Worm (Caenorhabditis elegans) whole organism, young adult: ENCODE measurements around the gene rpl-33.

Experiments
- B0019.2 ChIP-seq: fragments of 200-800 bp; sonication (Bioruptor generic); conservative IDR thresholded peaks from 2 replicates; pipeline ENCODE4 v1.3.6; 2022; ENCODE audit warnings: missing genetic modification reagents, missing genetic modification characterization, missing compliant biosample characterization
- B0261.1 ChIP-seq: sonication (generic microtip); optimal IDR thresholded peaks from 2 replicates; lab custom pipeline; 2016; ENCODE audit warnings: mild to moderate bottlenecking, missing genetic modification characterization, moderate library complexity, missing compliant biosample characterization
- B0336.3 ChIP-seq: fragments of 200-800 bp; sonication (Bioruptor generic); IDR thresholded peaks from 2 replicates; pipeline ENCODE4 v1.3.6; 2022; ENCODE audit warnings: missing genetic modification characterization, missing compliant biosample characterization
- F10E7.11 ChIP-seq: sonication (generic microtip); optimal IDR thresholded peaks from 2 replicates; lab custom pipeline; 2017; ENCODE audit warnings: mild to moderate bottlenecking, missing genetic modification characterization, moderate library complexity, missing compliant biosample characterization
- F57C9.4 ChIP-seq: sonication (generic microtip); optimal IDR thresholded peaks from 2 replicates; lab custom pipeline; 2017; ENCODE audit warnings: mild to moderate bottlenecking, missing genetic modification characterization, missing compliant biosample characterization
- K12H6.12 ChIP-seq: fragments of 200-800 bp; sonication (Bioruptor generic); optimal IDR thresholded peaks from 2 replicates; lab custom pipeline; 2018; ENCODE audit warnings: mild to moderate bottlenecking, missing genetic modification characterization, missing compliant biosample characterization
- T26A5.8 ChIP-seq: sonication (generic microtip); optimal IDR thresholded peaks from 2 replicates; lab custom pipeline; 2016; ENCODE audit warnings: missing genetic modification characterization, missing compliant biosample characterization
- Y53G8AR.9 ChIP-seq: fragments of 200-800 bp; sonication (Bioruptor generic); conservative IDR thresholded peaks from 2 replicates; pipeline ENCODE4 v1.3.6; 2022; ENCODE audit warnings: missing genetic modification reagents, missing genetic modification characterization, missing compliant biosample characterization
- ZK185.1 ChIP-seq: sonication (generic microtip); optimal IDR thresholded peaks from 2 replicates; lab custom pipeline; 2016; ENCODE audit warnings: mild to moderate bottlenecking, missing genetic modification characterization, missing compliant biosample characterization; ENCODE audit not compliant: poor library complexity, severe bottlenecking
- ama-1 ChIP-seq, 3 experiments: fragments of 150-350 bp in 1 of 3; sonication (generic microtip) in 2 of 3; optimal IDR thresholded peaks; 2 replicates each; lab custom pipeline; 2014 to 2018; ENCODE audit warnings: missing biosample characterization in 2 of 3, missing genetic modification characterization in 2 of 3, missing genetic modification reagents in 2 of 3
- aptf-2 ChIP-seq: fragments of 200-800 bp; sonication (Bioruptor generic); conservative IDR thresholded peaks from 2 replicates; pipeline ENCODE4 v1.3.6; 2022; ENCODE audit warnings: missing genetic modification reagents, missing genetic modification characterization, missing compliant biosample characterization
- atf-7 ChIP-seq: sonication (generic microtip); optimal IDR thresholded peaks from 2 replicates; lab custom pipeline; 2017; ENCODE audit warnings: mild to moderate bottlenecking, missing genetic modification characterization, missing compliant biosample characterization
- attf-3 ChIP-seq: fragments of 200-800 bp; sonication (Bioruptor generic); conservative IDR thresholded peaks from 2 replicates; pipeline ENCODE4 v1.3.6; 2022; ENCODE audit warnings: missing genetic modification reagents, missing genetic modification characterization, missing compliant biosample characterization
- ceh-100 ChIP-seq: fragments of 200-800 bp; sonication (Bioruptor generic); IDR thresholded peaks from 2 replicates; pipeline ENCODE4 v1.3.6; 2022; ENCODE audit warnings: missing genetic modification reagents, missing genetic modification characterization, missing compliant biosample characterization
- ceh-27 ChIP-seq: fragments of 200-800 bp; sonication (Bioruptor generic); optimal IDR thresholded peaks from 2 replicates; lab custom pipeline; 2018; ENCODE audit warnings: mild to moderate bottlenecking, missing genetic modification characterization, moderate library complexity, missing compliant biosample characterization
- ceh-58 ChIP-seq: fragments of 200-800 bp; sonication (Bioruptor generic); IDR thresholded peaks from 2 replicates; pipeline ENCODE4 v1.3.6; 2022; ENCODE audit warnings: missing genetic modification characterization, missing compliant biosample characterization
- ceh-79 ChIP-seq: sonication (generic microtip); optimal IDR thresholded peaks from 2 replicates; lab custom pipeline; 2017; ENCODE audit warnings: mild to moderate bottlenecking, missing genetic modification characterization, missing compliant biosample characterization
- dox-1 ChIP-seq: fragments of 200-800 bp; sonication (Bioruptor generic); IDR thresholded peaks from 2 replicates; pipeline ENCODE4 v1.3.6; 2022; ENCODE audit warnings: missing genetic modification reagents, missing genetic modification characterization, missing compliant biosample characterization
- hmg-1.2 ChIP-seq: fragments of 200-800 bp; sonication (Bioruptor generic); IDR thresholded peaks from 2 replicates; pipeline ENCODE4 v1.3.6; 2022; ENCODE audit warnings: missing genetic modification reagents, missing genetic modification characterization, missing compliant biosample characterization
- lin-54 ChIP-seq: fragments of 200-800 bp; sonication (Bioruptor generic); optimal IDR thresholded peaks from 2 replicates; lab custom pipeline; 2018; ENCODE audit warnings: mild to moderate bottlenecking, missing genetic modification characterization, missing compliant biosample characterization
- lir-1 ChIP-seq: fragments of 200-800 bp; sonication (Bioruptor generic); conservative IDR thresholded peaks from 2 replicates; pipeline ENCODE4 v1.3.6; 2022; ENCODE audit warnings: missing genetic modification reagents, missing genetic modification characterization, missing compliant biosample characterization
- lsl-1 ChIP-seq: fragments of 200-800 bp; sonication (Bioruptor generic); optimal IDR thresholded peaks from 2 replicates; lab custom pipeline; 2018; ENCODE audit warnings: mild to moderate bottlenecking, missing genetic modification characterization, moderate library complexity, missing compliant biosample characterization
- lsy-27 ChIP-seq: sonication (generic microtip); optimal IDR thresholded peaks from 2 replicates; lab custom pipeline; 2017; ENCODE audit warnings: missing genetic modification characterization, mild to moderate bottlenecking, missing compliant biosample characterization, antibody characterized with exemption, missing genotype, borderline replicate concordance; ENCODE audit not compliant: insufficient read depth
- madf-10 ChIP-seq: sonication (generic microtip); optimal IDR thresholded peaks from 2 replicates; lab custom pipeline; 2016; ENCODE audit warnings: mild to moderate bottlenecking, missing genetic modification characterization, missing compliant biosample characterization
- mel-28 ChIP-seq: sonication (generic microtip); optimal IDR thresholded peaks from 2 replicates; lab custom pipeline; 2016; ENCODE audit warnings: borderline replicate concordance, mild to moderate bottlenecking, missing genetic modification characterization, missing compliant biosample characterization
- mxl-1 ChIP-seq: sonication (generic microtip); optimal IDR thresholded peaks from 2 replicates; lab custom pipeline; 2016; ENCODE audit warnings: missing genetic modification characterization, missing compliant biosample characterization
- nfya-2 ChIP-seq: fragments of 200-800 bp; sonication (Bioruptor generic); IDR thresholded peaks from 2 replicates; pipeline ENCODE4 v1.3.6; 2022; ENCODE audit warnings: missing genetic modification reagents, missing genetic modification characterization, missing compliant biosample characterization
- nfyb-1 ChIP-seq: fragments of 200-800 bp; sonication (Bioruptor generic); IDR thresholded peaks from 2 replicates; pipeline ENCODE4 v1.3.6; 2022; ENCODE audit warnings: missing genetic modification reagents, missing genetic modification characterization, missing compliant biosample characterization
- nhr-80 ChIP-seq: sonication (generic microtip); optimal IDR thresholded peaks from 2 replicates; lab custom pipeline; 2016; ENCODE audit warnings: missing genetic modification characterization, missing compliant biosample characterization
- sdz-38 ChIP-seq: sonication (generic microtip); optimal IDR thresholded peaks from 2 replicates; lab custom pipeline; 2016; ENCODE audit warnings: missing genotype, missing genetic modification characterization, missing compliant biosample characterization
- snpc-1.3 ChIP-seq: sonication (generic microtip); optimal IDR thresholded peaks from 2 replicates; lab custom pipeline; 2017; ENCODE audit warnings: missing genetic modification characterization, mild to moderate bottlenecking, missing compliant biosample characterization, antibody characterized with exemption, moderate library complexity, missing genotype, missing genetic modification reagents; ENCODE audit not compliant: insufficient read depth
- snpc-4 ChIP-seq, 5 experiments: fragments of 150-350 bp in 1 of 5; sonication (generic microtip) in 4 of 5; optimal IDR thresholded peaks; 2 replicates each; lab custom pipeline; 2014 to 2018; ENCODE audit warnings: missing genetic modification characterization in 5 of 5, missing biosample characterization in 3 of 5, antibody characterized with exemption in 2 of 5, mild to moderate bottlenecking in 2 of 5, missing compliant biosample characterization in 2 of 5, missing genotype in 2 of 5, moderate library complexity in 2 of 5, missing genetic modification reagents in 1 of 5
- tbp1 ChIP-seq: fragments of 200-800 bp; sonication (Bioruptor generic); optimal IDR thresholded peaks from 2 replicates; lab custom pipeline; 2018; ENCODE audit warnings: mild to moderate bottlenecking, missing genetic modification characterization, missing compliant biosample characterization
- unc-130 ChIP-seq: sonication (generic microtip); optimal IDR thresholded peaks from 2 replicates; lab custom pipeline; 2016; ENCODE audit warnings: missing genetic modification reagents, missing genetic modification characterization, missing compliant biosample characterization
- zfh-2 ChIP-seq: fragments of 200-800 bp; sonication (Bioruptor generic); conservative IDR thresholded peaks from 2 replicates; pipeline ENCODE4 v1.3.6; 2022; ENCODE audit warnings: missing genetic modification reagents, missing genetic modification characterization, missing compliant biosample characterization
- zim-3 ChIP-seq: sonication (generic microtip); optimal IDR thresholded peaks from 2 replicates; lab custom pipeline; 2017; ENCODE audit warnings: mild to moderate bottlenecking, missing genetic modification characterization, moderate library complexity, missing compliant biosample characterization
- ztf-18 ChIP-seq: sonication (generic microtip); optimal IDR thresholded peaks from 2 replicates; lab custom pipeline; 2016; ENCODE audit warnings: missing genotype, mild to moderate bottlenecking, missing genetic modification characterization, missing compliant biosample characterization

Gene rpl-33

ce11 chrII:7072590-7073536 is 32.5 kb upstream of the rpl-33 start (continued):
- no peak for TF ChIP-seq atf-7
- TF ChIP-seq ceh-27, result peak; percentile 67
- TF ChIP-seq aptf-2 (GFP tag; lab: Robert Waterston, UW), result no peak
- TF ChIP-seq B0019.2 (GFP tag; lab: Robert Waterston, UW), result no peak
- TF ChIP-seq mel-28 (tag; lab: Kevin White, UChicago), result no peak
- TF ChIP-seq hmg-1.2 (GFP tag; lab: Robert Waterston, UW), result no peak
- TF ChIP-seq ceh-100 (GFP tag; lab: Robert Waterston, UW), result peak; percentile 87
- TF ChIP-seq ZK185.1 (tag; lab: Kevin White, UChicago), result peak; percentile 24
- TF ChIP-seq snpc-1.3 (tag; lab: Kevin White, UChicago), result peak; percentile 21
- 0 out of 2 replicates have a peak, but pooled peaks have one; percentile 12 for TF ChIP-seq Y53G8AR.9
- TF ChIP-seq snpc-4 (GFP tag; optimal IDR thresholded peaks at IDR 0.05; lab: Kevin White, UChicago), result no peak
- TF ChIP-seq snpc-4 (tag; optimal IDR thresholded peaks at IDR 0.05; lab: Kevin White, UChicago), result peak in 1 of 4 experiments; percentile 5
- no peak for TF ChIP-seq madf-10
- no peak for TF ChIP-seq sdz-38
- no peak for TF ChIP-seq unc-130 (GFP tag; lab: Kevin White, UChicago)
- TF ChIP-seq zfh-2 (GFP tag; lab: Robert Waterston, UW), result no peak
- TF ChIP-seq F57C9.4 (tag; lab: Kevin White, UChicago), result no peak
- no peak for TF ChIP-seq B0336.3 (GFP tag; lab: Robert Waterston, UW)
- TF ChIP-seq F10E7.11 (tag; lab: Kevin White, UChicago), result no peak
- TF ChIP-seq ztf-18 (tag; lab: Kevin White, UChicago), result no peak
- TF ChIP-seq ama-1 (optimal IDR thresholded peaks at IDR 0.05; lab: Kevin White, UChicago), result no peak
- no peak for TF ChIP-seq ama-1 (GFP tag; optimal IDR thresholded peaks at IDR 0.05; lab: Kevin White, UChicago)
- no peak for TF ChIP-seq nfyb-1 (GFP tag; lab: Robert Waterston, UW)
- no peak for TF ChIP-seq mxl-1 (tag; lab: Kevin White, UChicago)
- TF ChIP-seq attf-3 (GFP tag; lab: Robert Waterston, UW), result peak; percentile 46; the same call in 1 of the 2 replicates
- TF ChIP-seq B0261.1 (tag; lab: Kevin White, UChicago), result no peak
- TF ChIP-seq tbp1 (GFP tag; lab: Kevin White, UChicago), result peak; percentile 12
- peak; percentile 75 for TF ChIP-seq nhr-80 (tag; lab: Kevin White, UChicago)
- no peak for TF ChIP-seq ceh-58 (GFP tag; lab: Robert Waterston, UW)
- TF ChIP-seq lin-54 (GFP tag; lab: Kevin White, UChicago), result peak; percentile 18
- TF ChIP-seq ceh-79, result no peak
- TF ChIP-seq K12H6.12 (tag; lab: Kevin White, UChicago), result peak; percentile 56
- TF ChIP-seq lsl-1 (GFP tag; lab: Kevin White, UChicago), result peak; percentile 26
- TF ChIP-seq zim-3 (tag; lab: Kevin White, UChicago), result no peak
- no peak for TF ChIP-seq nfya-2 (GFP tag; lab: Robert Waterston, UW)
- TF ChIP-seq lir-1 (GFP tag; lab: Robert Waterston, UW), result no peak
- no peak for TF ChIP-seq lsy-27

ce11 chrII:7073537-7073913 is 31.8 kb upstream of the rpl-33 start, which contains the start of gene kat-1:
kat-1 (plus strand) TSS chrII:7073814.
- no peak for TF ChIP-seq T26A5.8
- TF ChIP-seq dox-1 (GFP tag; lab: Robert Waterston, UW), result 0 out of 2 replicates have a peak, but pooled peaks have one; percentile 4
